Fruit fly (Drosophila melanogaster) ovary, adult (tissue): Measurements from ENCODE around the gene CG7650.

ENCODE experiments used
- CG17801 ChIP-seq: fragments of 200-800 bp; optimal IDR thresholded peaks from 2 replicates; lab custom pipeline; 2019; ENCODE audit warnings: missing biosample characterization, mild to moderate bottlenecking, missing genetic modification characterization, moderate library complexity; ENCODE audit not compliant: partially characterized antibody

CG7650 gene

DNA sequence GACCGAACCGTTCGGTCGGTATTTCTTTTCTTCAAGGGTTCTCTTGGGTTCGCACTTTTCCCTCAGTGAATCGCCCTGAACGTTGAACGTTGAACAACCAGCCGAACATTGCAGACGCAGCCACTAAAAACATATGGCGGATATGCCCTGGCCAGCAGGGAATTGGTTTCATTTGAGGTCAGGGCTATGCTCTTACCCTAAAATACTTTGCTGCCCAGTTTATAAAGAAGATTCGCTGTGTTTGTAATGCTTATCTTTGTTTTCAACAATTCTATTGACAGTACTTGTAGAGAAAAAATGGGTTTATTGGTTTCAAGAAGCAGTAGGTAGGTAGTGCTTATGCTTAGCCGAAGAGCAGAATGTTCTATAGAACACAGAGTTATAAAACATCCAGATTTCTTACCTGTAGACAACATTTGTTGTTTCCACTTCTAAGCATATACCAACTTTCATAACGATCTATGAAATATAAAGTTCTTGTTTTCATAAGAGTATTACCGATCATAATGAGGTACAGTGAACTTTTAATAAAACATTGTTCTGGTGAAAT is 14.9 kb downstream of the CG7650 start:
- TF ChIP-seq CG17801 (GFP tag; lab: Kevin White, UChicago): no peak

- no peak for TF ChIP-seq CG17801 (GFP tag; lab: Kevin White, UChicago)
Measured at dm6 chr3L:15594093-15594653, 16.0 kb downstream of the CG7650 start.

DNA sequence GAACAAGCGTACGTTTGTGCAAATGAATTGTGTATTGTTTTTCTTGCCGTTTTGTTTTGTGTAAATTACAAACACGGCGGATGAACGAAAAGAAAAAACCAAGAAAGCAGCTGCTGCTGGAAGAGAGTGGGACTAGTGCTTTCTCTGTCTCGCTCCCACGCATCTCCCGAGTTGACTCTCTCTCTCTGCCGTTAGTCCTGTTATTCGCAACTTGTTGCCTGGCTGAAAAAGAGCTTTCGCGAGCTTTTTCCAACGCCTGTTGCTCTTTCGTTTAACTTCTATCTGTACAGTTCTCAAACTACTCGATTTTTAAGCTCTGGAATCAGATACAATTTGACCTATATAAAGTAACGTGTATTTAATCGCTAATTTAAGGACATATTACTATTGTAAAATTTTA is 16.8 kb downstream of the CG7650 start:
- TF ChIP-seq CG17801 (GFP tag; lab: Kevin White, UChicago): no peak

DNA sequence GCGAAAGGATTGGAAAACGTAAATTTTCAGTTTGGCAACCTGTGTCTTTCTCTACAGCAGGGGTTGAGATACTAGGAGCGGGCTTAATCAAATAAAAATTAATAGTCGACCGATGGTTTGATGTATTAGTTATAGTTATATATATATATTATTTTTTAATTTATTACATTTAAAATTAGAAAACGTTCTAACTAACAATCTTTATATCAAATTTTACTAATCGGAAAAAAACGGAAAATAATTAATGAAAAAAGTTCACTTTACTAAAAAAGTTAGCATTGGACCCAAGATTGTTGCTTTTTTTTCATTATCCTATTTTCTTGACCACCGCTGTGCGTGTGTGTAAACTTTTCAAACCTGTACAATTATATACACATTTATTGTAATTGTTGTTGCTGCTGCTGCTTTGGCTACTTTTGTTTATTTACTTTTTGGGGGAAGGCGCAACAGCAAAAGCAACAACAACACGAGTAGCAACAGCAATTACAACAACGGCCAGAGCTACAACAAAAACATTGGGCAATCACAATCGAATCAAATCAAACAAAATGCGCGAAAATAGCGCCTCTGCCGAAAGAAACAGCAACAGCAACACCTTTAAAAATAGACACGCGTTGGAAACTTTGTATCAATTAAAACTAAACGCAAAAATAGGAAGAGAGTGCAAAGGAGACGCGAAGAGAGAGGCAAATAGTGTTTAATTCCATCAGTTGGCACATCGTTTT is 17.5 kb downstream of the CG7650 start:
- no peak for TF ChIP-seq CG17801 (GFP tag; lab: Kevin White, UChicago)

dm6 chr3L:15590803-15591597 is 19.2 kb downstream of the CG7650 start:
- TF ChIP-seq CG17801 (GFP tag; lab: Kevin White, UChicago): no peak

DNA sequence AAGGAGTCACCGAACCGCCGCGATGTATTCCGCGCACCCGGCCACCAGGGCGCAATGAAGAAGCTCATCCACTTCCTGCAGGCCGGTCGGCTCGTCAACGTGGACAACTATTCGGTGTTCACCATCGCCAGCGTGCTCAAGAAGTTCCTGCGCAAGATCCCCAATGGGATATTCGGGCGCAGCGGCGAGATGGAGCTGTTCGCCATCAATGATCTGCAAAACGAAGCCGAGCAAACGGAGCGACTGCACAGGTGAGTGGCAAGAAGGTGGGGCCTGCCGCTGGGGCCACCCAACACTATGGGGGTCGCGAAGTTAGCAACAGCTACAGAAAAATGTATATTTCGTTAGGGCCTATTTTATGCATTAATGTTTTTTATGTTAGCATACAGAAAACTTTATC is 20.4 kb downstream of the CG7650 start:
- no peak for TF ChIP-seq CG17801 (GFP tag; lab: Kevin White, UChicago)

dm6 chr3L:15588514-15589138 is 21.6 kb downstream of the CG7650 start, which contains the start of gene RhoGAP71E:
TSS of gene RhoGAP71E (plus strand) at chr3L:15588860.
- peak; percentile 69 for TF ChIP-seq CG17801 (GFP tag; lab: Kevin White, UChicago)

DNA sequence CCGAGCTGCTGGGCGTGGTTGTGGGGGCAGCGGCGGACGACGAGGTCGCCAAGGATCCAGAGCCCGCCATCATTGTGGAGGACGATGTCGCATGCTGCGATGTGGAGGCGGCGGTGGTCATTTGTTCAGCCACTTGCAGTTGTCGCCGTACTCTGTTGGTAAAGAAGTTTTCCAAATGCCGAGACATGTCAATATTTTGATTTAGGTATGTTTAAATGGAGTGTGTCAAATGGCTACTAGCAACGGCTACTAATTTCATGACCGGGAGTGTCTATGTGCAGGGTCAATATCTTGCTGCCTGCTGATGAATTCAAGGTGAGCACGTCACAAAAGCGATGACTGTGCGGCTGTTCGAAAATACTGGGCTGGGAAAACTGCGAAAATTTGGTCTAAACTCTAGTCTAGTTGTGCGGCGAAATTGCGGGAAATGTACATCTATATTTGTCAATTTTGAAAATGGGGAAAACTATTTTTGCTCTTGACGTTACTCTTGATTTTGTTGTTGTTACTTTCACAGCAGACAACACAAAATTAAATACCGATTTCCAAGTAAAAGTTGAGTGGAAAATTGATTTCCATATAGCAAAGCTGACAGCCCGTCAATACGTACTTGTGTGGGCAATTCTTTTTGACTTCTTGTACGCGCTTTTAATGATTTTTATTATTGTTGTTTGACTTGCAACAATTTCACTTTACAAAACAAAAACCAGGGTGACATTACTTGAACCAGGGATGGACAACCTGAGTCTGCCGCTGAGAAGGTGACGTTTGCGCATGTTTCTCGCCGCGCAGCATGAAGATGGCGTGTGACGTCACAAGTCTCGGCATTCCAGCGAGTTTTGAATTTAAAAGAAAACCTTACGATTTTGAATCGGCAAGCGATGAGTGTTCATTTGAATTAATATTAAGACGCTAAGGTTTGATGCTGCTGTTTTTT is 22.5 kb downstream of the CG7650 start, which contains the start of gene CG7656:
CG7656 (minus strand) TSS at position 731 of the 937 bp plus-strand sequence.
- TF ChIP-seq CG17801 (GFP tag; lab: Kevin White, UChicago): no peak

- TF ChIP-seq CG17801 (GFP tag; lab: Kevin White, UChicago): no peak
Measured at dm6 chr3L:15583504-15583903, 26.7 kb downstream of the CG7650 start, which contains the start of gene AIMP2. TSS of gene AIMP2 (plus strand) at chr3L:15583638.

DNA sequence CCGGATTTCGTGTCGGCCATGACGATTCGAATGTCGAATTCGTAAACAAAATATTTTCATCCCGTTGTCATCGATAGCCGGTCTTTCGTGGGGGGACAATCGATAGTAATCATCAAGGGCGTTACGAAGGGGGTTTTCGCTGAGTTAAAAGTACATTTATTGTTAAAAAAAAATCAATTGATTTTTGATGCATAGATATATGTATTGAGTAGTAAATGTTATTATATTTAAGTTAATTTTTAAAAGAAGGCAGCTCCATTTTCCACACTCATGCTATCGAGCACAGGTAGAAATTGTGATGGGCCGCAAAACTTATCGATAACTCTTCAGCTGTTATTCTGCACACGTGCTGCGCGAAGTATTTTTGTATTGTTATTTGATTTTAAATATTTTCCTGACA is 29.7 kb downstream of the CG7650 start, which contains the start of the genes mrn and CG12301:
mrn (minus strand) TSS at position 51 of the 400 bp plus-strand sequence.
CG12301 (plus strand) TSS at position 314 of the 400 bp plus-strand sequence.
- TF ChIP-seq CG17801 (GFP tag; lab: Kevin White, UChicago): peak; percentile 44

dm6 chr3L:15576357-15576756 is 33.8 kb downstream of the CG7650 start, which contains the start of gene Ufsp2:
TSS of gene Ufsp2 (plus strand) at chr3L:15576570.
- no peak for TF ChIP-seq CG17801 (GFP tag; lab: Kevin White, UChicago)

- no peak for TF ChIP-seq CG17801 (GFP tag; lab: Kevin White, UChicago)
Measured at dm6 chr3L:15570571-15570970, 39.6 kb downstream of the CG7650 start.

dm6 chr3L:15568748-15569147 is 41.4 kb downstream of the CG7650 start:
- TF ChIP-seq CG17801 (GFP tag; lab: Kevin White, UChicago): no peak
